Fruit fly (Drosophila melanogaster) whole organism, embryonic: Measurements from ENCODE around the gene CG3764.

Source experiments
- CG18476 ChIP-seq: fragments of 200-800 bp; sonication (Bioruptor generic); optimal IDR thresholded peaks from 2 replicates; lab custom pipeline; 2016; ENCODE audit warnings: missing biosample characterization, mild to moderate bottlenecking, missing genetic modification characterization
- CG31441 ChIP-seq: fragments of 200-800 bp; sonication (Bioruptor generic); IDR thresholded peaks from 2 replicates; pipeline ENCODE4 v1.3.6; 2022; ENCODE audit warnings: missing biosample characterization, missing genetic modification characterization
- CG33213 ChIP-seq: fragments of 200-800 bp; sonication (Bioruptor generic); optimal IDR thresholded peaks from 3 replicates; lab custom pipeline; 2016; ENCODE audit warnings: missing biosample characterization, missing genetic modification characterization
- CG4617 ChIP-seq: fragments of 200-800 bp; sonication (Bioruptor generic); optimal IDR thresholded peaks from 3 replicates; lab custom pipeline; 2016; ENCODE audit warnings: missing biosample characterization, missing genetic modification characterization, borderline replicate concordance
- caup ChIP-seq: fragments of 200-800 bp; sonication (Bioruptor generic); optimal IDR thresholded peaks from 3 replicates; lab custom pipeline; 2017; ENCODE audit warnings: missing biosample characterization, mild to moderate bottlenecking, missing genetic modification characterization, moderate library complexity; ENCODE audit not compliant: severe bottlenecking
- mirr ChIP-seq: fragments of 200-800 bp; sonication (Bioruptor generic); optimal IDR thresholded peaks from 3 replicates; lab custom pipeline; 2018; ENCODE audit warnings: missing biosample characterization, mild to moderate bottlenecking, missing genetic modification characterization
- pan ChIP-seq, 4 experiments: fragments of >200 bp in 3 of 4; fragments of 200-800 bp in 1 of 4; sonication (Bioruptor generic) in 1 of 4; optimal IDR thresholded peaks in 3 of 4; IDR thresholded peaks in 1 of 4; 2 replicates each; pipeline versions ENCODE4 v1.3.6 to Lab custom; 2017 to 2022; ENCODE audit warnings: missing biosample characterization in 2 of 4, missing genetic modification characterization in 2 of 4, mixed read lengths in 1 of 4
- run ChIP-seq: fragments of 200-800 bp; sonication (Bioruptor generic); optimal IDR thresholded peaks from 3 replicates; lab custom pipeline; 2018; ENCODE audit warnings: missing biosample characterization, mild to moderate bottlenecking, missing genetic modification characterization

DNA sequence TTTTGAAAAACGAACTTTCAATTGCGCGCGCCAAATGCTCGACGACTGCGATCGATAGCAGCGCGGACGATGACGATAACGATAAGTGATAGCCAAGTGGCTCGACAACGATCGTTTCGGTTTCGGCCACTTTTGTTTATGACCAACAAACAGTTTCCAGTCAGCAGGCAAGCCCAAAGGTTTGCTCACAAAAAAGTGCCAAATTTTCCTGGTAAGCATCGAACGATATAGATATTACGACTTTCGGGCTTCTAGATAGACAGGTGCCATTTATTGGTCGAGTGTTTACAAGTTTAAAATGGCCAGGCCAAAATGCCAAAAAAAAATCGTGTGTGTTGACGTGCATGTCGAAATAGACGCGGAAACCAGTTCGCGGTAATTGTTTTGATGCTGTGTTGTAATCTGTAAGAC, 43.1 kb upstream of the CG3764 start, which contains the start of gene CG7724:
- TF ChIP-seq pan (optimal IDR thresholded peaks at IDR 0.05; lab: Kevin White, UChicago) = no peak
- no peak for TF ChIP-seq pan (GFP tag; optimal IDR thresholded peaks at IDR 0.05 in 1 of 2, IDR thresholded peaks at IDR 0.05 in 1 of 2)
- TF ChIP-seq mirr (GFP tag; lab: Kevin White, UChicago) = peak; percentile 15
- no peak for TF ChIP-seq caup (GFP tag; lab: Kevin White, UChicago)
- no peak for TF ChIP-seq CG4617 (GFP tag; lab: Kevin White, UChicago)
- TF ChIP-seq CG18476 (GFP tag; lab: Kevin White, UChicago) = no peak
- no peak for TF ChIP-seq run (tag; lab: Kevin White, UChicago)
- TF ChIP-seq CG33213 = no peak
- TF ChIP-seq CG31441 (GFP tag; lab: Robert Waterston, UW) = no peak
